Fruit fly (Drosophila melanogaster): ENCODE measurements around the gene Lasp.

- no peak for TF ChIP-seq psq (optimal IDR thresholded peaks at IDR 0.05)
- no peak for TF ChIP-seq h (optimal IDR thresholded peaks at IDR 0.05)
- no peak for TF ChIP-seq Myc (optimal IDR thresholded peaks at IDR 0.05)
- peak; percentile 73 for TF ChIP-seq ttk (optimal IDR thresholded peaks at IDR 0.05)
These were observed 64.5 kb downstream of the Lasp start for dm6 chr3L:16646865-16647459.

Data from Kc167 (cell line).